Worm (Caenorhabditis elegans): ENCODE results near the gene Y62E10A.6.

DNA sequence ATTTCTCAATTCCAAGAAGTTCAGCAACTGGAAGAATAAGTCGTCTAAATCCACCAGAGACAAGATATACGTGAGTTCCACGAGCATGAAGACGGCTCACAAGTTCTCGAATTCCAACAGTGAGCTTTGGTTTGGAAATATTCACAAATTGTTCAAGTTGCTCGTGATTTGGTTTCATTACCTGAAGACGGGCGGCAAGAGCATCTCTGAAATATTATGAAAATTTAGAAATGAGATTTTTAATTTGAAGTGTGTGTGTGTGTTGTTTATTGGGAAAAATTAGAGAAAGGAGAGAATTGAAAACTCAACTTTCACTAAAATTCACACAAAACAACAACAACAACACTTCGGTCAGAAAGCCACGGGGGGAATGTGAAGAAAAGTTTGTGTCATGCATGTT is 19.0 kb downstream of the Y62E10A.6 start:
- TF ChIP-seq ceh-43 (GFP tag; optimal IDR thresholded peaks at IDR 0.05) (no peak), pha-4 (tag; optimal IDR thresholded peaks at IDR 0.05) (no peak), elt-1 (tag; optimal IDR thresholded peaks at IDR 0.05; ENCODE audit: borderline replicate concordance, insufficient read depth) (no peak), unc-39 (tag; optimal IDR thresholded peaks at IDR 0.05) (no peak), unc-62 (GFP tag; optimal IDR thresholded peaks at IDR 0.05) (no peak), mep-1 (tag; optimal IDR thresholded peaks at IDR 0.05) (no peak), lin-32 (GFP tag; optimal IDR thresholded peaks at IDR 0.05) (no peak), elt-3 (tag; optimal IDR thresholded peaks at IDR 0.05) (no peak), sptf-1 (tag; optimal IDR thresholded peaks at IDR 0.05) (no peak), lin-13 (tag; optimal IDR thresholded peaks at IDR 0.05) (no peak), lsy-2 (tag; optimal IDR thresholded peaks at IDR 0.05) (no peak), nhr-28 (tag; optimal IDR thresholded peaks at IDR 0.05) (no peak), mab-5 (tag; optimal IDR thresholded peaks at IDR 0.05) (no peak)
